Fruit fly (Drosophila melanogaster): ENCODE measurements around the gene CG6833.

Gene CG6833

dm6 chr3L:14050944-14051548 is at the start of gene CG6833 (continued):
- TF ChIP-seq HmgD (GFP tag; optimal IDR thresholded peaks at IDR 0.05) (peak; percentile 89), org-1 (GFP tag; optimal IDR thresholded peaks at IDR 0.05) (no peak), CG7928 (GFP tag; optimal IDR thresholded peaks at IDR 0.05) (peak; percentile 4), BtbVII (GFP tag; optimal IDR thresholded peaks at IDR 0.05) (no peak), Max (GFP tag; optimal IDR thresholded peaks at IDR 0.05) (peak; percentile 55), caup (GFP tag; optimal IDR thresholded peaks at IDR 0.05; ENCODE audit: severe bottlenecking) (peak; percentile 70), ssp (GFP tag; IDR thresholded peaks at IDR 0.05) (peak; percentile 77), CTCF (GFP tag; optimal IDR thresholded peaks at IDR 0.05) (no peak), D (optimal IDR thresholded peaks at IDR 0.05) (no peak), D (GFP tag; optimal IDR thresholded peaks at IDR 0.05) (peak; percentile 58), CG10366 (GFP tag; IDR thresholded peaks at IDR 0.05) (peak; percentile 82), CG2202 (tag; optimal IDR thresholded peaks at IDR 0.05) (no peak), klu (GFP tag; IDR thresholded peaks at IDR 0.05) (peak; percentile 43; the same call in 1 of the 2 replicates), CG6765 (GFP tag; optimal IDR thresholded peaks at IDR 0.05) (no peak), wek (GFP tag; optimal IDR thresholded peaks at IDR 0.05) (peak; percentile 19), lbe (GFP tag; optimal IDR thresholded peaks at IDR 0.05) (no peak), ac (GFP tag; optimal IDR thresholded peaks at IDR 0.05) (no peak), fru (optimal IDR thresholded peaks at IDR 0.05) (no peak), run (tag; optimal IDR thresholded peaks at IDR 0.05) (no peak), jumu (GFP tag; optimal IDR thresholded peaks at IDR 0.05) (peak; percentile 70), ap (GFP tag; IDR thresholded peaks at IDR 0.05) (peak; percentile 48; the same call in 1 of the 2 replicates), trem (tag; optimal IDR thresholded peaks at IDR 0.05) (peak; percentile 57), CG1602 (GFP tag; optimal IDR thresholded peaks at IDR 0.05) (peak; percentile 57), slou (GFP tag; optimal IDR thresholded peaks at IDR 0.05) (peak; percentile 27), CG10654 (GFP tag; optimal IDR thresholded peaks at IDR 0.05) (peak; percentile 61), Fer2 (tag; optimal IDR thresholded peaks at IDR 0.05) (peak; percentile 5), CG16863 (GFP tag; optimal IDR thresholded peaks at IDR 0.05) (peak; percentile 59), bsh (GFP tag; optimal IDR thresholded peaks at IDR 0.05) (peak in 1 of 2 experiments; percentile 48), bbx (GFP tag; IDR thresholded peaks at IDR 0.05; ENCODE audit: partially characterized antibody) (0 out of 2 replicates have a peak, but pooled peaks have one; percentile 39), CG11696 (GFP tag; IDR thresholded peaks at IDR 0.05) (no peak), C15 (GFP tag; IDR thresholded peaks at IDR 0.05) (no peak), bab2 (GFP tag; optimal IDR thresholded peaks at IDR 0.05) (peak; percentile 63), CG33557 (GFP tag; optimal IDR thresholded peaks at IDR 0.05) (no peak), NC2α (GFP tag; optimal IDR thresholded peaks at IDR 0.05) (no peak), Rfx (GFP tag; IDR thresholded peaks at IDR 0.05) (peak; percentile 93), Hr3 (GFP tag; optimal IDR thresholded peaks at IDR 0.05) (peak; percentile 67), HmgZ (tag; optimal IDR thresholded peaks at IDR 0.05) (peak; percentile 62), CG7839 (tag; optimal IDR thresholded peaks at IDR 0.05) (peak; percentile 67), CG9932 (GFP tag; IDR thresholded peaks at IDR 0.05) (peak; percentile 93), ci (GFP tag; IDR thresholded peaks at IDR 0.05) (peak; percentile 86), Dip2 (GFP tag; IDR thresholded peaks at IDR 0.05) (no peak), CG15073 (GFP tag; optimal IDR thresholded peaks at IDR 0.05) (no peak), Bdp1 (GFP tag; optimal IDR thresholded peaks at IDR 0.05) (no peak), CG12236 (GFP tag; optimal IDR thresholded peaks at IDR 0.05) (peak; percentile 44), Chrac-16 (GFP tag; optimal IDR thresholded peaks at IDR 0.05) (peak; percentile 51), hkb (optimal IDR thresholded peaks at IDR 0.05) (no peak), hkb (GFP tag; IDR thresholded peaks at IDR 0.05) (peak; percentile 72), CG10979 (tag; optimal IDR thresholded peaks at IDR 0.05) (peak; percentile 53), abd-A (tag; optimal IDR thresholded peaks at IDR 0.05) (no peak), CG8388 (GFP tag; optimal IDR thresholded peaks at IDR 0.05) (peak; percentile 3), dm (GFP tag; optimal IDR thresholded peaks at IDR 0.05) (peak; percentile 64), lmd (GFP tag; IDR thresholded peaks at IDR 0.05) (peak; percentile 87; the same call in 1 of the 2 replicates)

Measured in whole organism, embryonic.